Fruit fly (Drosophila melanogaster): ENCODE measurements around the gene hemo.

- no peak for TF ChIP-seq CG4854 (GFP tag; optimal IDR thresholded peaks at IDR 0.05)
- TF ChIP-seq pho (GFP tag; optimal IDR thresholded peaks at IDR 0.05): no peak
- no peak for TF ChIP-seq CG18619 (GFP tag; optimal IDR thresholded peaks at IDR 0.05)
- no peak for TF ChIP-seq Sry-δ (GFP tag; optimal IDR thresholded peaks at IDR 0.05)
- no peak for TF ChIP-seq tna (GFP tag; IDR thresholded peaks at IDR 0.05; ENCODE audit: partially characterized antibody)
- TF ChIP-seq sr (GFP tag; IDR thresholded peaks at IDR 0.05): no peak
- no peak for TF ChIP-seq CG17829 (tag; optimal IDR thresholded peaks at IDR 0.05)
- TF ChIP-seq Taf1 (GFP tag; IDR thresholded peaks at IDR 0.05): no peak
- TF ChIP-seq CG3407 (GFP tag; optimal IDR thresholded peaks at IDR 0.05): no peak
- TF ChIP-seq CG34376 (GFP tag; optimal IDR thresholded peaks at IDR 0.05): no peak
- TF ChIP-seq fd64A (GFP tag; optimal IDR thresholded peaks at IDR 0.05): no peak
- no peak for TF ChIP-seq CG7372 (GFP tag; IDR thresholded peaks at IDR 0.05)
Observed at dm6 chr3R:18580979-18581378, 16.0 kb upstream of the hemo start.
